Worm (Caenorhabditis elegans): ENCODE results near the gene F46F5.11.

- TF ChIP-seq tab-1 (GFP tag; IDR thresholded peaks at IDR 0.05) (no peak), med-1 (GFP tag; optimal IDR thresholded peaks at IDR 0.05; ENCODE audit: insufficient read depth) (no peak), T22C8.4 (GFP tag; IDR thresholded peaks at IDR 0.05) (no peak), flt-1 (GFP tag; IDR thresholded peaks at IDR 0.05) (no peak), klf-2 (GFP tag; conservative IDR thresholded peaks at IDR 0.05) (no peak), ztf-23 (GFP tag; IDR thresholded peaks at IDR 0.05) (no peak)
Measured at ce11 chrII:820519-820918, 12.0 kb downstream of the F46F5.11 start, which contains the start of gene F46F5.7.
